Fruit fly (Drosophila melanogaster): ENCODE data around the gene CG13711.

- no peak for TF ChIP-seq CG8301 (tag; optimal IDR thresholded peaks at IDR 0.05)
- TF ChIP-seq EcR (GFP tag; optimal IDR thresholded peaks at IDR 0.05), result no peak
- no peak for TF ChIP-seq CG9948 (tag; optimal IDR thresholded peaks at IDR 0.05)
- TF ChIP-seq CG34367 (tag; optimal IDR thresholded peaks at IDR 0.05), result no peak
- TF ChIP-seq CG15710 (tag; optimal IDR thresholded peaks at IDR 0.05), result no peak
- TF ChIP-seq CG13204 (GFP tag; optimal IDR thresholded peaks at IDR 0.05), result no peak
- no peak for TF ChIP-seq gl (tag; optimal IDR thresholded peaks at IDR 0.05)
- no peak for TF ChIP-seq CG17806 (tag; optimal IDR thresholded peaks at IDR 0.05)
- TF ChIP-seq Pif1A (GFP tag; optimal IDR thresholded peaks at IDR 0.05), result no peak
- TF ChIP-seq CG4496 (GFP tag; IDR thresholded peaks at IDR 0.05), result no peak
- no peak for TF ChIP-seq rn (GFP tag; IDR thresholded peaks at IDR 0.05)
- TF ChIP-seq Ets98B (GFP tag; IDR thresholded peaks at IDR 0.05), result no peak
- TF ChIP-seq CG10348 (GFP tag; IDR thresholded peaks at IDR 0.05), result no peak
- no peak for TF ChIP-seq CG12605 (GFP tag; IDR thresholded peaks at IDR 0.05)
Observed at dm6 chr3L:4729805-4730204, 27.9 kb upstream of the CG13711 start.
